Worm (Caenorhabditis elegans): ENCODE data around the gene ZK742.3.

DNA sequence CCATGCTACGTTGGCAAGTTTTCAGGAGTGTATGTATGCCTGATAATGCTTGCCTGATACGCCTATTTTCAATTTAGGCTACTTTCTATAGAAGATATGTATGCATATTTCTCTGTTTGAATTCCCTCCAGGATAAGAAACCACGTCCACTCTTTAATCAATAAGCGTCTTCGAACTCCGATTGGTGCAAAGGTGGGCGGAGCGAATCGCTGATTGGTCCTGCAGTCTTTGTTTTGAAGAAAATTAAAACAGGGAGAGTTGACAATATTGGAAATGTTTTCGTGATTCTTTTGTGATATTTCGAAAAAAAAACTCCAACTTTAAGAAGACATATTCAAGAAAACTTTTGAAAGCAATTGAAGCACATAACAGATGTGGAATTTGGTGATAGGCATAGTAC lies 47.8 kb downstream of the ZK742.3 start:
- TF ChIP-seq mdl-1 (tag; optimal IDR thresholded peaks at IDR 0.05) (no peak), fos-1 (tag; optimal IDR thresholded peaks at IDR 0.05) (no peak), ceh-82 (tag; optimal IDR thresholded peaks at IDR 0.05) (no peak), nhr-77 (tag; optimal IDR thresholded peaks at IDR 0.05) (no peak), F13H6.1 (tag; optimal IDR thresholded peaks at IDR 0.05) (no peak), nhr-25 (tag; optimal IDR thresholded peaks at IDR 0.05) (no peak), snpc-4 (tag; optimal IDR thresholded peaks at IDR 0.05) (no peak), ceh-16 (tag; optimal IDR thresholded peaks at IDR 0.05) (no peak), alr-1 (tag; optimal IDR thresholded peaks at IDR 0.05) (no peak), lin-13 (GFP tag; optimal IDR thresholded peaks at IDR 0.05) (no peak)

All from whole organism, L2 larva.